Fruit fly (Drosophila melanogaster): ENCODE data around the gene CG8043.

Gene CG8043

dm6 chr3R:8668024-8668856, 8.5 kb upstream of the CG8043 start (continued):
- no peak for TF ChIP-seq Gug (GFP tag; IDR thresholded peaks at IDR 0.05)
- TF ChIP-seq CG8359 (GFP tag; optimal IDR thresholded peaks at IDR 0.05; ENCODE audit: borderline replicate concordance), result no peak
- no peak for TF ChIP-seq CG6854 (GFP tag; optimal IDR thresholded peaks at IDR 0.05)
- TF ChIP-seq CG4360 (GFP tag; IDR thresholded peaks at IDR 0.05), result no peak
- TF ChIP-seq mld (GFP tag; IDR thresholded peaks at IDR 0.05; ENCODE audit: partially characterized antibody), result peak; percentile 92
- no peak for TF ChIP-seq pho (GFP tag; optimal IDR thresholded peaks at IDR 0.05)
- no peak for TF ChIP-seq gcm2 (GFP tag; optimal IDR thresholded peaks at IDR 0.05)
- no peak for TF ChIP-seq BEAF-32 (GFP tag; optimal IDR thresholded peaks at IDR 0.05)
- TF ChIP-seq Side (GFP tag; optimal IDR thresholded peaks at IDR 0.05), result no peak
- TF ChIP-seq Xbp1 (GFP tag; optimal IDR thresholded peaks at IDR 0.05), result no peak
- TF ChIP-seq dpn (GFP tag; optimal IDR thresholded peaks at IDR 0.05), result no peak
- no peak for TF ChIP-seq CG13775 (GFP tag; optimal IDR thresholded peaks at IDR 0.05)
- TF ChIP-seq CG8944 (GFP tag; optimal IDR thresholded peaks at IDR 0.05), result no peak
- no peak for TF ChIP-seq MTF-1 (GFP tag; optimal IDR thresholded peaks at IDR 0.05; ENCODE audit: borderline replicate concordance)
- no peak for TF ChIP-seq CG17912 (GFP tag; optimal IDR thresholded peaks at IDR 0.05)
- TF ChIP-seq CG4404 (GFP tag; IDR thresholded peaks at IDR 0.05), result no peak
- TF ChIP-seq tup (GFP tag; optimal IDR thresholded peaks at IDR 0.05), result no peak
- no peak for TF ChIP-seq maf-S (GFP tag; optimal IDR thresholded peaks at IDR 0.05)
- peak; percentile 53 for TF ChIP-seq HLH4C (GFP tag; IDR thresholded peaks at IDR 0.05; ENCODE audit: partially characterized antibody)
- no peak for TF ChIP-seq dati (GFP tag; IDR thresholded peaks at IDR 0.05)
- TF ChIP-seq zfh1 (GFP tag; IDR thresholded peaks at IDR 0.05), result no peak
- TF ChIP-seq E2f1 (GFP tag; IDR thresholded peaks at IDR 0.05), result no peak
- no peak for TF ChIP-seq CG9817 (tag; optimal IDR thresholded peaks at IDR 0.05)
- TF ChIP-seq CG1603 (tag; optimal IDR thresholded peaks at IDR 0.05), result no peak
- TF ChIP-seq CG6813 (GFP tag; optimal IDR thresholded peaks at IDR 0.05), result no peak
- TF ChIP-seq CG1792 (GFP tag; optimal IDR thresholded peaks at IDR 0.05), result no peak
- peak; percentile 30; the same call in 1 of the 3 replicates for TF ChIP-seq otp (GFP tag; IDR thresholded peaks at IDR 0.05)
- TF ChIP-seq CG34224 (GFP tag; IDR thresholded peaks at IDR 0.05; ENCODE audit: partially characterized antibody), result no peak; the same call in none of the 3 replicates
- TF ChIP-seq run (tag; optimal IDR thresholded peaks at IDR 0.05), result no peak
- no peak for TF ChIP-seq CG43689 (GFP tag; IDR thresholded peaks at IDR 0.05)
- no peak for TF ChIP-seq ATbp (GFP tag; optimal IDR thresholded peaks at IDR 0.05)
- TF ChIP-seq ab (GFP tag; optimal IDR thresholded peaks at IDR 0.05), result no peak
- no peak for TF ChIP-seq grau (tag; optimal IDR thresholded peaks at IDR 0.05)
- TF ChIP-seq CG10321 (GFP tag; IDR thresholded peaks at IDR 0.05), result no peak
- TF ChIP-seq cad (GFP tag; optimal IDR thresholded peaks at IDR 0.05), result no peak
- TF ChIP-seq CG12391 (tag; optimal IDR thresholded peaks at IDR 0.05), result no peak
- no peak for TF ChIP-seq chn (GFP tag; optimal IDR thresholded peaks at IDR 0.05)
- no peak for TF ChIP-seq kni (GFP tag; optimal IDR thresholded peaks at IDR 0.05)
- TF ChIP-seq hth (optimal IDR thresholded peaks at IDR 0.05), result no peak
- no peak for TF ChIP-seq slbo (GFP tag; IDR thresholded peaks at IDR 0.05)
- TF ChIP-seq CG9437 (GFP tag; optimal IDR thresholded peaks at IDR 0.05), result no peak
- TF ChIP-seq CG31441 (GFP tag; IDR thresholded peaks at IDR 0.05), result no peak
- TF ChIP-seq row (GFP tag; IDR thresholded peaks at IDR 0.05), result no peak
- no peak for TF ChIP-seq ind (GFP tag; optimal IDR thresholded peaks at IDR 0.05)
- no peak for TF ChIP-seq Oaz (GFP tag; IDR thresholded peaks at IDR 0.05)
- TF ChIP-seq CG7372 (GFP tag; IDR thresholded peaks at IDR 0.05), result no peak
- no peak; the same call in 2 of the 3 replicates for TF ChIP-seq B-H1 (GFP tag; IDR thresholded peaks at IDR 0.05)
- TF ChIP-seq nerfin-1 (tag; optimal IDR thresholded peaks at IDR 0.05), result no peak
- no peak for TF ChIP-seq CG13296 (GFP tag; optimal IDR thresholded peaks at IDR 0.05)
- no peak for TF ChIP-seq ash1 (GFP tag; optimal IDR thresholded peaks at IDR 0.05)
